Fruit fly (Drosophila melanogaster) whole organism, embryonic: ENCODE data around the gene PolE2.

Experiments
- CG10321 ChIP-seq: fragments of 200-800 bp; sonication (Bioruptor generic); IDR thresholded peaks from 2 replicates; pipeline ENCODE4 v1.3.6; 2022; ENCODE audit warnings: missing biosample characterization, missing genetic modification characterization
- CG10565 ChIP-seq: fragments of 200-800 bp; sonication (Bioruptor generic); optimal IDR thresholded peaks from 3 replicates; lab custom pipeline; 2016; ENCODE audit warnings: missing biosample characterization, mild to moderate bottlenecking, missing genetic modification characterization
- CG11560 ChIP-seq: fragments of 200-800 bp; sonication (Bioruptor generic); IDR thresholded peaks from 3 replicates; pipeline ENCODE4 v1.3.6; 2022; ENCODE audit warnings: missing biosample characterization, missing genetic modification characterization
- CG12769 ChIP-seq: fragments of 200-800 bp; sonication (Bioruptor generic); optimal IDR thresholded peaks from 2 replicates; lab custom pipeline; 2019; ENCODE audit warnings: missing biosample characterization, mild to moderate bottlenecking, missing genetic modification characterization, moderate library complexity
- CG14014 ChIP-seq: fragments of 200-800 bp; sonication (Bioruptor generic); IDR thresholded peaks from 2 replicates; pipeline ENCODE4 v1.3.6; 2022; ENCODE audit warnings: missing biosample characterization, missing genetic modification characterization
- CG17328 ChIP-seq: fragments of 200-800 bp; sonication (Bioruptor generic); IDR thresholded peaks from 2 replicates; pipeline ENCODE4 v1.3.6; 2022; ENCODE audit warnings: missing biosample characterization, missing genetic modification characterization
- CG18599 ChIP-seq: fragments of 200-800 bp; sonication (Bioruptor generic); optimal IDR thresholded peaks from 3 replicates; lab custom pipeline; 2017; ENCODE audit warnings: missing biosample characterization, missing genetic modification characterization, mild to moderate bottlenecking, moderate library complexity, missing genetic modification reagents
- CG2199 ChIP-seq: fragments of 200-800 bp; sonication (Bioruptor generic); IDR thresholded peaks from 3 replicates; pipeline ENCODE4 v1.3.6; 2022; ENCODE audit warnings: missing biosample characterization, missing genetic modification characterization
- CG4360 ChIP-seq: fragments of 200-800 bp; sonication (Bioruptor generic); IDR thresholded peaks from 2 replicates; pipeline ENCODE4 v1.3.6; 2022; ENCODE audit warnings: missing biosample characterization, missing genetic modification characterization
- CG6791 ChIP-seq: fragments of 200-800 bp; sonication (Bioruptor generic); IDR thresholded peaks from 3 replicates; pipeline ENCODE4 v1.3.6; 2022; ENCODE audit warnings: missing biosample characterization, missing genetic modification characterization; ENCODE audit not compliant: partially characterized antibody
- CG8388 ChIP-seq: fragments of 200-800 bp; sonication (Bioruptor generic); optimal IDR thresholded peaks from 2 replicates; lab custom pipeline; 2019; ENCODE audit warnings: missing biosample characterization, mild to moderate bottlenecking, missing genetic modification characterization, moderate library complexity
- CG9215 ChIP-seq: fragments of 200-800 bp; sonication (Bioruptor generic); IDR thresholded peaks from 2 replicates; pipeline ENCODE4 v1.3.6; 2022; ENCODE audit warnings: missing biosample characterization, missing genetic modification characterization
- CG9817 ChIP-seq: fragments of 200-800 bp; sonication (Bioruptor generic); optimal IDR thresholded peaks from 2 replicates; lab custom pipeline; 2018; ENCODE audit warnings: missing biosample characterization, mild to moderate bottlenecking, missing genetic modification characterization, moderate library complexity
- CoRest ChIP-seq: fragments of 200-800 bp; sonication (Bioruptor generic); optimal IDR thresholded peaks from 3 replicates; lab custom pipeline; 2018; ENCODE audit warnings: missing biosample characterization, mild to moderate bottlenecking, missing genetic modification characterization, moderate library complexity
- ERR ChIP-seq: fragments of 200-800 bp; sonication (Bioruptor generic); optimal IDR thresholded peaks from 2 replicates; lab custom pipeline; 2016; ENCODE audit warnings: missing biosample characterization, missing genetic modification characterization
- Ets65A ChIP-seq: fragments of 200-800 bp; sonication (Bioruptor generic); peaks from one replicate; lab custom pipeline; 2016; ENCODE audit warnings: missing biosample characterization, missing genetic modification characterization
- Ets97D ChIP-seq: fragments of 200-800 bp; sonication (Bioruptor generic); optimal IDR thresholded peaks from 3 replicates; lab custom pipeline; 2016; ENCODE audit warnings: missing biosample characterization, missing genetic modification characterization
- Gug ChIP-seq: fragments of 200-800 bp; sonication (Bioruptor generic); IDR thresholded peaks from 4 replicates; pipeline ENCODE4 v1.3.6; 2022; ENCODE audit warnings: missing biosample characterization, missing genetic modification characterization
- H15 ChIP-seq: fragments of 200-800 bp; sonication (Bioruptor generic); IDR thresholded peaks from 3 replicates; pipeline ENCODE4 v1.3.6; 2022; ENCODE audit warnings: missing biosample characterization, missing genetic modification characterization
- Hr51 ChIP-seq, 2 experiments: fragments of 200-800 bp; sonication (Bioruptor generic); optimal IDR thresholded peaks; 2 replicates in 1 of 2; 3 replicates in 1 of 2; lab custom pipeline; 2016 to 2018; ENCODE audit warnings: missing biosample characterization in 2 of 2, missing genetic modification characterization in 2 of 2, mild to moderate bottlenecking in 1 of 2, moderate library complexity in 1 of 2
- MESR4 ChIP-seq: fragments of 200-800 bp; sonication (Bioruptor generic); optimal IDR thresholded peaks from 2 replicates; lab custom pipeline; 2018; ENCODE audit warnings: missing biosample characterization, mild to moderate bottlenecking, missing genetic modification characterization, moderate library complexity
- Xbp1 ChIP-seq: fragments of 200-800 bp; sonication (Bioruptor generic); optimal IDR thresholded peaks from 3 replicates; lab custom pipeline; 2016; ENCODE audit warnings: missing biosample characterization, mild to moderate bottlenecking, missing genetic modification characterization
- ab ChIP-seq: fragments of 200-800 bp; sonication (Bioruptor generic); optimal IDR thresholded peaks from 2 replicates; lab custom pipeline; 2016; ENCODE audit warnings: missing biosample characterization, missing genetic modification characterization
- al ChIP-seq: fragments of 200-800 bp; sonication (Bioruptor generic); IDR thresholded peaks from 2 replicates; pipeline ENCODE4 v1.3.6; 2022; ENCODE audit warnings: missing biosample characterization, missing genetic modification characterization
- bcd ChIP-seq: fragments of 200-800 bp; sonication (Bioruptor generic); optimal IDR thresholded peaks from 2 replicates; lab custom pipeline; 2017; ENCODE audit warnings: missing biosample characterization, mild to moderate bottlenecking, missing genetic modification characterization
- bsh ChIP-seq, 2 experiments: fragments of 200-800 bp; sonication (Bioruptor generic); optimal IDR thresholded peaks; 2 replicates each; lab custom pipeline; 2017 to 2018; ENCODE audit warnings: mild to moderate bottlenecking in 2 of 2, missing biosample characterization in 2 of 2, missing genetic modification characterization in 2 of 2, moderate library complexity in 1 of 2
- dati ChIP-seq: fragments of 200-800 bp; sonication (Bioruptor generic); IDR thresholded peaks from 2 replicates; pipeline ENCODE4 v1.3.6; 2022; ENCODE audit warnings: missing biosample characterization, missing genetic modification characterization
- dysf ChIP-seq: fragments of 200-800 bp; sonication (Bioruptor generic); IDR thresholded peaks from 3 replicates; pipeline ENCODE4 v1.3.6; 2022; ENCODE audit warnings: missing biosample characterization, missing genetic modification characterization
- ftz-f1 ChIP-seq: fragments of 200-800 bp; sonication (Bioruptor generic); optimal IDR thresholded peaks from 2 replicates; lab custom pipeline; 2016; ENCODE audit warnings: missing biosample characterization, missing genetic modification characterization
- gcm2 ChIP-seq: fragments of 200-800 bp; sonication (Bioruptor generic); optimal IDR thresholded peaks from 2 replicates; lab custom pipeline; 2016; ENCODE audit warnings: missing biosample characterization, missing genetic modification characterization
- grn ChIP-seq: fragments of 200-800 bp; sonication (Bioruptor generic); optimal IDR thresholded peaks from 3 replicates; lab custom pipeline; 2017; ENCODE audit warnings: missing biosample characterization, missing genetic modification characterization
- gro ChIP-seq: fragments of 200-800 bp; sonication (Bioruptor generic); optimal IDR thresholded peaks from 2 replicates; lab custom pipeline; 2016; ENCODE audit warnings: missing biosample characterization, missing genetic modification characterization
- hbn ChIP-seq: fragments of 200-800 bp; sonication (Bioruptor generic); IDR thresholded peaks from 2 replicates; pipeline ENCODE4 v1.3.6; 2022; ENCODE audit warnings: missing biosample characterization, missing genetic modification characterization; ENCODE audit not compliant: partially characterized antibody
- hkb ChIP-seq, 2 experiments: fragments of 200-800 bp in 1 of 2; fragments of >200 bp in 1 of 2; sonication (Bioruptor generic) in 1 of 2; IDR thresholded peaks in 1 of 2; optimal IDR thresholded peaks in 1 of 2; 2 replicates each; pipeline versions ENCODE4 v1.3.6 to Lab custom; 2017 to 2022; ENCODE audit warnings: missing biosample characterization in 1 of 2, missing genetic modification characterization in 1 of 2
- jigr1 ChIP-seq: fragments of 200-800 bp; sonication (Bioruptor generic); IDR thresholded peaks from 3 replicates; pipeline ENCODE4 v1.3.6; 2022; ENCODE audit warnings: missing biosample characterization, missing genetic modification characterization
- klu ChIP-seq: fragments of 200-800 bp; sonication (Bioruptor generic); IDR thresholded peaks from 2 replicates; pipeline ENCODE4 v1.3.6; 2022; ENCODE audit warnings: missing biosample characterization, missing genetic modification characterization
- lab ChIP-seq: fragments of 200-800 bp; sonication (Bioruptor generic); optimal IDR thresholded peaks from 3 replicates; lab custom pipeline; 2017; ENCODE audit warnings: missing biosample characterization, missing genetic modification characterization, mild to moderate bottlenecking, moderate library complexity, missing genetic modification reagents
- lmd ChIP-seq: fragments of 200-800 bp; sonication (Bioruptor generic); IDR thresholded peaks from 2 replicates; pipeline ENCODE4 v1.3.6; 2022; ENCODE audit warnings: missing biosample characterization, missing genetic modification characterization
- nmo ChIP-seq: fragments of 200-800 bp; sonication (Bioruptor generic); optimal IDR thresholded peaks from 2 replicates; lab custom pipeline; 2018; ENCODE audit warnings: missing biosample characterization, mild to moderate bottlenecking, missing genetic modification characterization, moderate library complexity
- nom ChIP-seq: fragments of 200-800 bp; sonication (Bioruptor generic); optimal IDR thresholded peaks from 2 replicates; lab custom pipeline; 2017; ENCODE audit warnings: missing biosample characterization, missing genetic modification characterization, mild to moderate bottlenecking, moderate library complexity, missing genetic modification reagents
- phol ChIP-seq: fragments of 200-800 bp; sonication (Bioruptor generic); optimal IDR thresholded peaks from 3 replicates; lab custom pipeline; 2018; ENCODE audit warnings: missing biosample characterization, mild to moderate bottlenecking, missing genetic modification characterization, moderate library complexity
- prd ChIP-seq, 3 experiments: fragments of >200 bp in 2 of 3; fragments of 200-800 bp in 1 of 3; sonication (Bioruptor generic) in 1 of 3; optimal IDR thresholded peaks in 2 of 3; IDR thresholded peaks in 1 of 3; 2 replicates in 2 of 3; 3 replicates in 1 of 3; pipeline versions ENCODE4 v1.3.6 to Lab custom; 2017 to 2022; ENCODE audit warnings: missing biosample characterization in 1 of 3, missing genetic modification characterization in 1 of 3
- psq ChIP-seq: fragments of 200-800 bp; sonication (Bioruptor generic); optimal IDR thresholded peaks from 2 replicates; lab custom pipeline; 2017; ENCODE audit warnings: missing biosample characterization, missing genetic modification characterization
- ro ChIP-seq: fragments of 200-800 bp; sonication (Bioruptor generic); IDR thresholded peaks from 2 replicates; pipeline ENCODE4 v1.3.6; 2022; ENCODE audit warnings: missing biosample characterization, missing genetic modification characterization
- sc ChIP-seq, 3 experiments: fragments of >200 bp in 2 of 3; fragments of 200-800 bp in 1 of 3; sonication (Bioruptor generic) in 1 of 3; optimal IDR thresholded peaks; 2 replicates in 2 of 3; 3 replicates in 1 of 3; lab custom pipeline; 2017; ENCODE audit warnings: mild to moderate bottlenecking in 1 of 3, missing biosample characterization in 1 of 3, missing genetic modification characterization in 1 of 3, missing genetic modification reagents in 1 of 3
- schlank ChIP-seq: fragments of 200-800 bp; sonication (Bioruptor generic); optimal IDR thresholded peaks from 2 replicates; lab custom pipeline; 2018; ENCODE audit warnings: missing biosample characterization, mild to moderate bottlenecking, missing genetic modification characterization
- stwl ChIP-seq: fragments of 200-800 bp; sonication (Bioruptor generic); optimal IDR thresholded peaks from 3 replicates; lab custom pipeline; 2018; ENCODE audit warnings: missing biosample characterization, mild to moderate bottlenecking, missing genetic modification characterization, moderate library complexity
- tgo ChIP-seq: fragments of 200-800 bp; sonication (Bioruptor generic); IDR thresholded peaks from 3 replicates; pipeline ENCODE4 v1.3.6; 2022; ENCODE audit warnings: missing biosample characterization, missing genetic modification characterization

PolE2 gene

DNA sequence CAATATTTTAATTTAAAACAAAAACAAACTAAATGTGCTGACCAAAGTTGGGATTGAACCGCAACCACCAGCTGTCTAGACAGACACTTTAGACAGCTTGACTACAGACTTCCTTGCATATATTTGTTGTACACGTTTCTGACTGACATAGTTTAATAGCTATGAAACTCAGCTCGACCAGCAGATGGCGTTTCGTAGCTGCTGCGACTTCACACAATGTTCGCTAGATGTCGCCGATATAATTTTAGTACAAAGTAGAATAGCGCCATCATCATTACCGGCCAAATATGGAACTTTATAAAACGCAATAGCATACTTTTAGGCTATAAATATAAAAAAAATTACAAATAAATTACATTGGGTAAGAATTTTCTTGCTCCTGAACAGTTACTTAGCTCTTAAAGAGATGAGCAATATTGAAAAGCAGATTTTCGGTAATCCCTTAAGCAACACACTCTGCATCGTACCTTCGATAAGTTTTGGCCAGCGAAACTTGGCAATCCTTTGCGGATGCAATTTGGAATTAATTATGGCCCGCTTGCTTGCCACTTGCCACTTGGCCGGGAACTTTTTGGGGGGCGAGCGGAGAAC, 27.5 kb downstream of the PolE2 start:
- peak; percentile 38; the same call in 1 of the 2 replicates for TF ChIP-seq CG10321 (GFP tag; lab: Robert Waterston, UW)
- peak; percentile 45 for TF ChIP-seq CG18599 (GFP tag; lab: Kevin White, UChicago)
- TF ChIP-seq nom (GFP tag; lab: Kevin White, UChicago) = no peak
- TF ChIP-seq ftz-f1 (GFP tag; lab: Kevin White, UChicago) = peak; percentile 49
- peak; percentile 69 for TF ChIP-seq tgo (GFP tag; lab: Robert Waterston, UW)
- TF ChIP-seq CG6791 (GFP tag; lab: Robert Waterston, UW) = peak; percentile 87
- TF ChIP-seq gcm2 (GFP tag; lab: Kevin White, UChicago) = no peak
- TF ChIP-seq Hr51 (GFP tag; optimal IDR thresholded peaks at IDR 0.05; lab: Kevin White, UChicago) = peak in 1 of 2 experiments; percentile 31
- no peak for TF ChIP-seq prd (optimal IDR thresholded peaks at IDR 0.05; lab: Kevin White, UChicago)
- TF ChIP-seq prd (GFP tag; IDR thresholded peaks at IDR 0.05; lab: Robert Waterston, UW) = peak; percentile 81
- TF ChIP-seq stwl (tag; lab: Kevin White, UChicago) = peak; percentile 79
- TF ChIP-seq MESR4 (GFP tag; lab: Kevin White, UChicago) = no peak
- no peak for TF ChIP-seq CG8388
- peak; percentile 68 for TF ChIP-seq phol (tag; lab: Kevin White, UChicago)
- 0 out of 2 replicates have a peak, but pooled peaks have one; percentile 38 for TF ChIP-seq dati (GFP tag; lab: Robert Waterston, UW)
- no peak for TF ChIP-seq hkb (optimal IDR thresholded peaks at IDR 0.05; lab: Kevin White, UChicago)
- peak; percentile 45; the same call in 1 of the 2 replicates for TF ChIP-seq hkb (GFP tag; IDR thresholded peaks at IDR 0.05; lab: Robert Waterston, UW)
- peak; percentile 94 for TF ChIP-seq CG4360 (GFP tag; lab: Robert Waterston, UW)
- peak; percentile 66 for TF ChIP-seq nmo (GFP tag; lab: Kevin White, UChicago)
- TF ChIP-seq lmd = peak; percentile 77
- peak; percentile 12 for TF ChIP-seq Ets97D (GFP tag; lab: Kevin White, UChicago)
- TF ChIP-seq ro (GFP tag; lab: Robert Waterston, UW) = no peak; the same call in 1 of the 2 replicates
- no peak for TF ChIP-seq jigr1 (GFP tag; lab: Robert Waterston, UW)
- peak; percentile 43; the same call in 1 of the 2 replicates for TF ChIP-seq CG14014 (GFP tag; lab: Robert Waterston, UW)
- peak; percentile 68 for TF ChIP-seq CoRest (tag; lab: Kevin White, UChicago)
- peak in 1 of 2 experiments; percentile 37 for TF ChIP-seq bsh (GFP tag; optimal IDR thresholded peaks at IDR 0.05; lab: Kevin White, UChicago)
- no peak for TF ChIP-seq schlank
- peak; percentile 61 for TF ChIP-seq CG9817
- no peak for TF ChIP-seq gro (GFP tag; lab: Kevin White, UChicago)
- peak; percentile 72 for TF ChIP-seq lab (GFP tag; lab: Kevin White, UChicago)
- TF ChIP-seq H15 (GFP tag; lab: Robert Waterston, UW) = peak; percentile 77
- TF ChIP-seq sc (optimal IDR thresholded peaks at IDR 0.05; lab: Kevin White, UChicago) = no peak
- peak; percentile 11 for TF ChIP-seq sc (GFP tag; optimal IDR thresholded peaks at IDR 0.05; lab: Kevin White, UChicago)
- no peak for TF ChIP-seq grn (GFP tag; lab: Kevin White, UChicago)
- peak; percentile 95 for TF ChIP-seq CG2199 (GFP tag; lab: Robert Waterston, UW)
- TF ChIP-seq klu (GFP tag; lab: Robert Waterston, UW) = peak; percentile 31; the same call in 1 of the 2 replicates
- TF ChIP-seq CG12769 (tag; lab: Kevin White, UChicago) = no peak
- TF ChIP-seq dysf (GFP tag; lab: Robert Waterston, UW) = peak; percentile 81
- peak; percentile 72 for TF ChIP-seq CG17328 (GFP tag; lab: Robert Waterston, UW)
- peak; percentile 55; the same call in 1 of the 2 replicates for TF ChIP-seq CG9215 (GFP tag; lab: Robert Waterston, UW)
- TF ChIP-seq ab (GFP tag; lab: Kevin White, UChicago) = no peak
- no peak for TF ChIP-seq hbn (GFP tag; lab: Robert Waterston, UW)
- TF ChIP-seq CG11560 = peak; percentile 69; the same call in 2 of the 3 replicates
- peak; percentile 76 for TF ChIP-seq Gug (GFP tag; lab: Robert Waterston, UW)
- TF ChIP-seq bcd (GFP tag; lab: Kevin White, UChicago) = peak; percentile 54
- no peak; the same call in 1 of the 2 replicates for TF ChIP-seq al (GFP tag; lab: Robert Waterston, UW)
- TF ChIP-seq Ets65A (GFP tag; lab: Kevin White, UChicago) = peak; percentile 86
- TF ChIP-seq ERR (GFP tag; lab: Kevin White, UChicago) = no peak
- TF ChIP-seq Xbp1 (GFP tag; lab: Kevin White, UChicago) = peak; percentile 81
- no peak for TF ChIP-seq CG10565 (GFP tag; lab: Kevin White, UChicago)
- no peak for TF ChIP-seq psq (GFP tag; lab: Kevin White, UChicago)
